Worm (Caenorhabditis elegans): ENCODE results near the gene C25D7.16.
"Not testable (repeated sequence)": the region's sequence is repeated elsewhere in the genome, so short reads cannot be mapped to it uniquely, and the experiment has no call there.

Gene C25D7.16

ce11 chrV:15028896-15029519, 27.0 kb upstream of the C25D7.16 start, which contains the start of gene F14H8.8 (continued):
- TF ChIP-seq F49E8.2 (tag; optimal IDR thresholded peaks at IDR 0.05; ENCODE audit: borderline replicate concordance) = peak; percentile 80
- no peak for TF ChIP-seq sdz-12 (GFP tag; optimal IDR thresholded peaks at IDR 0.05)
- no peak for TF ChIP-seq nhr-42 (GFP tag; IDR thresholded peaks at IDR 0.05)
- TF ChIP-seq hif-1 (tag; optimal IDR thresholded peaks at IDR 0.05) = no peak
- no peak for TF ChIP-seq nhr-41 (GFP tag; IDR thresholded peaks at IDR 0.05)
- TF ChIP-seq egl-43 (GFP tag; IDR thresholded peaks at IDR 0.05) = 0 out of 2 replicates have a peak, but pooled peaks have one; percentile 39
- no peak for TF ChIP-seq gei-8 (GFP tag; optimal IDR thresholded peaks at IDR 0.05)
- no peak for TF ChIP-seq F37D6.2 (tag; optimal IDR thresholded peaks at IDR 0.05)
- peak; percentile 9 for TF ChIP-seq duxl-1 (tag; optimal IDR thresholded peaks at IDR 0.05; ENCODE audit: poor library complexity)
- peak; percentile 31; the same call in 1 of the 2 replicates for TF ChIP-seq arid-1 (GFP tag; conservative IDR thresholded peaks at IDR 0.05)
- no peak for TF ChIP-seq php-3 (GFP tag; IDR thresholded peaks at IDR 0.05)
- TF ChIP-seq Y75B8A.6 (GFP tag; IDR thresholded peaks at IDR 0.05) = no peak
- TF ChIP-seq ceh-44 (GFP tag; IDR thresholded peaks at IDR 0.05) = no peak
- no peak for TF ChIP-seq lin-39 (tag; optimal IDR thresholded peaks at IDR 0.05)
- TF ChIP-seq F44E2.7 (GFP tag; IDR thresholded peaks at IDR 0.05) = no peak
- no peak for TF ChIP-seq ceh-62 (tag; optimal IDR thresholded peaks at IDR 0.05)

DNA sequence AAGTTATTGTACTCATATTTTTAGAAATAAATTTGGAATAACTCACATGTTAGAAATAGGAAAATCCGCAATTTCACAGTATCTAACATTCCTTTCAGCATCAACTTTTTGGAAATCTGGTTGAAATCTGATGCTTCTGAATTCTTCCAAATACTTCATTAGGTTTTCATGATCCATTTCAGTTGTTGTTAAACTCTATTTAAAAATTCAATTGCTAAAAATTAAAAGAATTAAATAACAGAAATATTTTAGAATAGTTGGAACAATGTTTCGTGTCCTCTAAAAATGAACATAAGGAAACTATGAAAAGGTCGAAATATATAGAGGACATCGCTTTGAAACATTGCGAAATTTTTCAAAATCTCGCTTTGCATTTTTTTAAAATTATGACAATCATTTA, 24.6 kb upstream of the C25D7.16 start, which contains the start of gene cng-1:
cng-1 (minus strand) TSS at position 101 of the 400 bp plus-strand sequence.
- TF ChIP-seq nhr-28, nhr-11, attf-4 (tag; optimal IDR thresholded peaks at IDR 0.05): not testable (repeated sequence)

- not testable (repeated sequence) for TF ChIP-seq egl-43 (GFP tag; IDR thresholded peaks at IDR 0.05); lin-15B (tag; optimal IDR thresholded peaks at IDR 0.05); hlh-11 (tag; optimal IDR thresholded peaks at IDR 0.05)
These were observed 19.2 kb upstream of the C25D7.16 start, which contains the start of gene melo-3 for ce11 chrV:15036769-15037168. melo-3 (minus strand) TSS chrV:15036869.

DNA sequence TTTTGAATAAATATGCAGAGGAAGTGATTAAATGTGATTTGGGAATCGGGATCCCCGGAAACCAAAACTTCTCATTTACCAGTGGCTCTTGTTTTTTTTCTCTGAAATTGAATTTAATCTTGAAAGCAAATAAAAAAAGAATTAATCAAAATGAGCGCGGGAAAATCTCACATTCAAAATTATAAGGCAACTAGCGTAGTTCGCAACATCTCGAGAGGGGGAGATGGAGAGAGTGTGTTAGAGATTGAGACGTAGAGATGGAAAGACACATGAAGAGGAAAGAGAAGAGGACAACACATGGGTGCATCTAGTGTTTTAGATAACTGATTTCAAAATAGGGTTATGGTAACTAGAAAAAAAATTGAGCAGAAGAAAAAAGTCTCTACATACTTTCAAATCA, 7.9 kb upstream of the C25D7.16 start, which contains the start of gene sdc-3:
sdc-3 (minus strand) TSS at position 101 of the 400 bp plus-strand sequence.
- TF ChIP-seq tra-1 (GFP tag; IDR thresholded peaks at IDR 0.05) = no peak
- TF ChIP-seq ama-1 (optimal IDR thresholded peaks at IDR 0.05) = no peak
- TF ChIP-seq mxl-3 (GFP tag; optimal IDR thresholded peaks at IDR 0.05) = peak; percentile 19
- no peak for TF ChIP-seq mxl-2 (GFP tag; conservative IDR thresholded peaks at IDR 0.05)
- no peak for TF ChIP-seq nhr-237 (tag; optimal IDR thresholded peaks at IDR 0.05)
- TF ChIP-seq cey-2 (tag; optimal IDR thresholded peaks at IDR 0.05; ENCODE audit: borderline replicate concordance, insufficient read depth) = no peak
- TF ChIP-seq egl-43 (GFP tag; IDR thresholded peaks at IDR 0.05) = no peak
- TF ChIP-seq dmd-6 (GFP tag; IDR thresholded peaks at IDR 0.05) = no peak
- TF ChIP-seq attf-4 (tag; optimal IDR thresholded peaks at IDR 0.05) = no peak
- TF ChIP-seq aha-1 (tag) = peak; percentile 73
- no peak for TF ChIP-seq Y48G9A.11 (GFP tag; IDR thresholded peaks at IDR 0.05)
- TF ChIP-seq T20F7.1 (GFP tag; optimal IDR thresholded peaks at IDR 0.05) = no peak
- no peak for TF ChIP-seq nhr-77 (tag; optimal IDR thresholded peaks at IDR 0.05)
- TF ChIP-seq mes-2 (tag; optimal IDR thresholded peaks at IDR 0.05; ENCODE audit: poor library complexity, severe bottlenecking) = no peak
- TF ChIP-seq daf-16 (GFP tag; optimal IDR thresholded peaks at IDR 0.05) = no peak
- TF ChIP-seq daf-16 (tag; optimal IDR thresholded peaks at IDR 0.05) = peak; percentile 14
- TF ChIP-seq D1046.2 (GFP tag; IDR thresholded peaks at IDR 0.05) = no peak
- TF ChIP-seq T26A8.4 (GFP tag; IDR thresholded peaks at IDR 0.05) = no peak
- no peak for TF ChIP-seq rbr-2 (tag; optimal IDR thresholded peaks at IDR 0.05)
- no peak for TF ChIP-seq unc-62 (GFP tag; optimal IDR thresholded peaks at IDR 0.05 in 1 of 2)
- TF ChIP-seq unc-62 (tag; optimal IDR thresholded peaks at IDR 0.05) = no peak
- TF ChIP-seq hlh-11 (tag; optimal IDR thresholded peaks at IDR 0.05) = no peak
- no peak for TF ChIP-seq tag-97 (GFP tag; IDR thresholded peaks at IDR 0.05)
- no peak for TF ChIP-seq nhr-41 (GFP tag; IDR thresholded peaks at IDR 0.05)
- no peak for TF ChIP-seq Y105C5A.15 (GFP tag; IDR thresholded peaks at IDR 0.05)
- no peak for TF ChIP-seq lin-29 (GFP tag; IDR thresholded peaks at IDR 0.05)
- TF ChIP-seq ceh-28 (tag; optimal IDR thresholded peaks at IDR 0.05) = no peak
- no peak for TF ChIP-seq fkh-10 (GFP tag; optimal IDR thresholded peaks at IDR 0.05)
- TF ChIP-seq nhr-28 (tag; optimal IDR thresholded peaks at IDR 0.05) = peak; percentile 32
- TF ChIP-seq skn-1 (tag; optimal IDR thresholded peaks at IDR 0.05) = no peak
